Fruit fly (Drosophila melanogaster) whole organism, pupa: ENCODE data around the gene VhaM9.7-d.

Experiments used
- CG12605 ChIP-seq: fragments of 200-800 bp; sonication (Bioruptor generic); IDR thresholded peaks from 2 replicates; pipeline ENCODE4 v1.3.6; 2022; ENCODE audit warnings: missing biosample characterization, missing genetic modification characterization
- CG14655 ChIP-seq: fragments of 200-800 bp; sonication (Bioruptor generic); optimal IDR thresholded peaks from 3 replicates; lab custom pipeline; 2017; ENCODE audit warnings: mild to moderate bottlenecking, missing biosample characterization, missing genetic modification reagents, missing genetic modification characterization
- CG17806 ChIP-seq: fragments of 200-800 bp; sonication (Bioruptor generic); optimal IDR thresholded peaks from 2 replicates; lab custom pipeline; 2018; ENCODE audit warnings: missing biosample characterization, mild to moderate bottlenecking, missing genetic modification characterization, moderate library complexity
- CG34367 ChIP-seq: fragments of 200-800 bp; sonication (Bioruptor generic); optimal IDR thresholded peaks from 2 replicates; lab custom pipeline; 2018; ENCODE audit warnings: missing biosample characterization, mild to moderate bottlenecking, missing genetic modification characterization
- EcR ChIP-seq: fragments of 200-800 bp; sonication (Bioruptor generic); optimal IDR thresholded peaks from 3 replicates; lab custom pipeline; 2019; ENCODE audit warnings: missing biosample characterization, missing genetic modification characterization, mild to moderate bottlenecking, moderate library complexity, missing genetic modification reagents
- fd96Ca ChIP-seq: fragments of 200-800 bp; sonication (Bioruptor generic); IDR thresholded peaks from 3 replicates; pipeline ENCODE4 v1.3.6; 2022; ENCODE audit warnings: missing biosample characterization, missing genetic modification characterization
- gl ChIP-seq: fragments of 200-800 bp; sonication (Bioruptor generic); optimal IDR thresholded peaks from 2 replicates; lab custom pipeline; 2018; ENCODE audit warnings: missing biosample characterization, mild to moderate bottlenecking, missing genetic modification characterization
- rn ChIP-seq: fragments of 200-800 bp; sonication (Bioruptor generic); IDR thresholded peaks from 2 replicates; pipeline ENCODE4 v1.3.6; 2022; ENCODE audit warnings: missing biosample characterization, missing genetic modification characterization

DNA sequence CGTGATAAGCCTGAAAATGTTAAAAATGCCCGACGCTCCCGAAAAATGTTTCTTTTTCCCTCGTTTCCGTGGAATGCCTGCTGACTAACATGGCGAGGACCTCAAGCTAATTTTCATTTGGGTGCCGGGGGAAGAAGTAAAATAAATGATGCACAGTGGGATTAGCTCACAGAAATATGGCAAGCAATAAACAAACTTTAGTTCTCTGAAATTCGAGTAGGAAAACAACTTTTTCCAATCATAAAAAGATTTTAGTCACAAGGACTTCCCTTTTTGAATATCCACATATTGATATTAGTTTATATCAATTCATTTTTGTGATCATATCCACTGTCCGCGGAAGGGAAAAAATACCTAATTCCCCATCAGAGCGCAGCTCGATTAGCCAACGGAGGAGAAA, 33.7 kb upstream of the VhaM9.7-d start:
- no peak for TF ChIP-seq CG12605 (GFP tag; lab: Robert Waterston, UW)
- TF ChIP-seq fd96Ca = no peak
- TF ChIP-seq gl (tag; lab: Kevin White, UChicago) = no peak
- no peak for TF ChIP-seq rn (GFP tag; lab: Robert Waterston, UW)
- TF ChIP-seq CG14655 (GFP tag; lab: Kevin White, UChicago) = peak; percentile 35
- TF ChIP-seq CG17806 = no peak
- no peak for TF ChIP-seq EcR (GFP tag; lab: Kevin White, UChicago)
- no peak for TF ChIP-seq CG34367 (tag; lab: Kevin White, UChicago)
